Fruit fly (Drosophila melanogaster): Measurements from ENCODE around the gene CG43737.

dm6 chrX:15137241-15137640 lies 38.0 kb upstream of the CG43737 start:
- TF ChIP-seq Blimp-1 (GFP tag; optimal IDR thresholded peaks at IDR 0.05) (no peak), CG1621 (tag; optimal IDR thresholded peaks at IDR 0.05) (no peak), Gug (GFP tag; IDR thresholded peaks at IDR 0.05) (no peak), dac (GFP tag; optimal IDR thresholded peaks at IDR 0.05) (no peak), CG8319 (GFP tag; optimal IDR thresholded peaks at IDR 0.05) (no peak), dsx (GFP tag; optimal IDR thresholded peaks at IDR 0.05; ENCODE audit: poor library complexity, severe bottlenecking) (no peak), Sox102F (GFP tag; optimal IDR thresholded peaks at IDR 0.05) (no peak), CG3919 (GFP tag; optimal IDR thresholded peaks at IDR 0.05) (no peak), Eip93F (GFP tag; optimal IDR thresholded peaks at IDR 0.05) (no peak), CG32006 (GFP tag; optimal IDR thresholded peaks at IDR 0.05) (no peak), ss (GFP tag; optimal IDR thresholded peaks at IDR 0.05) (no peak), fkh (GFP tag; optimal IDR thresholded peaks at IDR 0.05) (no peak), fd59A (GFP tag; optimal IDR thresholded peaks at IDR 0.05) (no peak)
